Worm (Caenorhabditis elegans) whole organism, late embryonic: ENCODE data around the gene acdh-7.

Experiments used
- C38D4.7 ChIP-seq: fragments of 200-800 bp; sonication (Bioruptor generic); optimal IDR thresholded peaks from 2 replicates; lab custom pipeline; 2018; ENCODE audit warnings: mild to moderate bottlenecking, missing genetic modification characterization, moderate library complexity, missing compliant biosample characterization
- F13H6.1 ChIP-seq: sonication (generic microtip); optimal IDR thresholded peaks from 2 replicates; lab custom pipeline; 2016; ENCODE audit warnings: missing genetic modification characterization, missing compliant biosample characterization
- Y22D7AL.16 ChIP-seq: sonication (generic microtip); optimal IDR thresholded peaks from 2 replicates; lab custom pipeline; 2016; ENCODE audit warnings: missing genetic modification characterization, missing compliant biosample characterization
- ahr-1 ChIP-seq: sonication (generic microtip); optimal IDR thresholded peaks from 2 replicates; lab custom pipeline; 2016; ENCODE audit warnings: missing genetic modification characterization, missing compliant biosample characterization
- ama-1 ChIP-seq: fragments of 150-350 bp; optimal IDR thresholded peaks from 2 replicates; lab custom pipeline; 2014
- ceh-14 ChIP-seq: sonication (generic microtip); optimal IDR thresholded peaks from 2 replicates; lab custom pipeline; 2016; ENCODE audit warnings: missing genotype, missing genetic modification characterization, missing compliant biosample characterization
- ceh-18 ChIP-seq: sonication (generic microtip); optimal IDR thresholded peaks from 2 replicates; lab custom pipeline; 2016; ENCODE audit warnings: missing genetic modification characterization, missing compliant biosample characterization
- ceh-22 ChIP-seq: sonication (generic microtip); optimal IDR thresholded peaks from 2 replicates; lab custom pipeline; 2017; ENCODE audit warnings: missing biosample characterization, missing genetic modification characterization
- ceh-30 ChIP-seq: fragments of 150-350 bp; optimal IDR thresholded peaks from 2 replicates; lab custom pipeline; 2014; ENCODE audit warnings: missing biosample characterization, missing genetic modification characterization
- ceh-31 ChIP-seq: sonication (generic microtip); optimal IDR thresholded peaks from 2 replicates; lab custom pipeline; 2016; ENCODE audit warnings: missing genetic modification characterization, missing compliant biosample characterization
- ceh-48 ChIP-seq: sonication (generic microtip); optimal IDR thresholded peaks from 2 replicates; lab custom pipeline; 2016; ENCODE audit warnings: missing genetic modification characterization, inconsistent platforms, missing compliant biosample characterization
- che-1 ChIP-seq: sonication (generic microtip); optimal IDR thresholded peaks from 2 replicates; lab custom pipeline; 2016; ENCODE audit warnings: mild to moderate bottlenecking, missing genetic modification characterization, missing compliant biosample characterization
- elt-4 ChIP-seq: sonication (generic microtip); optimal IDR thresholded peaks from 2 replicates; lab custom pipeline; 2016; ENCODE audit warnings: missing genetic modification characterization, missing compliant biosample characterization
- ets-4 ChIP-seq: sonication (generic microtip); optimal IDR thresholded peaks from 2 replicates; lab custom pipeline; 2016; ENCODE audit warnings: missing genetic modification characterization, missing compliant biosample characterization
- eyg-1 ChIP-seq: sonication (generic microtip); optimal IDR thresholded peaks from 2 replicates; lab custom pipeline; 2016; ENCODE audit warnings: missing genotype, missing genetic modification characterization, missing compliant biosample characterization
- fkh-6 ChIP-seq: sonication (generic microtip); optimal IDR thresholded peaks from 2 replicates; lab custom pipeline; 2016; ENCODE audit warnings: missing genetic modification characterization, missing compliant biosample characterization
- hlh-13 ChIP-seq: fragments of 200-800 bp; sonication (Bioruptor generic); optimal IDR thresholded peaks from 2 replicates; lab custom pipeline; 2018; ENCODE audit warnings: mild to moderate bottlenecking, missing genetic modification characterization, missing compliant biosample characterization
- hlh-30 ChIP-seq: sonication (generic microtip); optimal IDR thresholded peaks from 2 replicates; lab custom pipeline; 2017; ENCODE audit warnings: antibody characterized with exemption, missing genetic modification characterization, missing compliant biosample characterization; ENCODE audit not compliant: insufficient read depth
- hlh-6 ChIP-seq: sonication (generic microtip); optimal IDR thresholded peaks from 2 replicates; lab custom pipeline; 2016; ENCODE audit warnings: missing genotype, missing genetic modification characterization, missing compliant biosample characterization
- lim-6 ChIP-seq: sonication (generic microtip); optimal IDR thresholded peaks from 2 replicates; lab custom pipeline; 2016; ENCODE audit warnings: missing genetic modification characterization, missing compliant biosample characterization
- lin-11 ChIP-seq: fragments of 200-800 bp; sonication (Bioruptor generic); optimal IDR thresholded peaks from 2 replicates; lab custom pipeline; 2018; ENCODE audit warnings: mild to moderate bottlenecking, missing genetic modification characterization, missing compliant biosample characterization
- madf-2 ChIP-seq: sonication (generic microtip); optimal IDR thresholded peaks from 2 replicates; lab custom pipeline; 2017; ENCODE audit warnings: missing genetic modification characterization, missing compliant biosample characterization
- mec-3 ChIP-seq: sonication (generic microtip); optimal IDR thresholded peaks from 2 replicates; lab custom pipeline; 2016; ENCODE audit warnings: borderline replicate concordance, missing genetic modification characterization, missing compliant biosample characterization
- nfya-1 ChIP-seq: sonication (generic microtip); optimal IDR thresholded peaks from 2 replicates; lab custom pipeline; 2017; ENCODE audit warnings: missing genetic modification characterization, mild to moderate bottlenecking, missing compliant biosample characterization, antibody characterized with exemption, moderate library complexity
- odd-2 ChIP-seq: sonication (generic microtip); optimal IDR thresholded peaks from 2 replicates; lab custom pipeline; 2017; ENCODE audit warnings: antibody characterized with exemption, mild to moderate bottlenecking, missing genetic modification characterization, missing compliant biosample characterization
- pat-9 ChIP-seq: fragments of 200-800 bp; sonication (Bioruptor generic); optimal IDR thresholded peaks from 2 replicates; lab custom pipeline; 2018; ENCODE audit warnings: mild to moderate bottlenecking, missing genetic modification characterization, moderate library complexity, missing compliant biosample characterization
- pax-1 ChIP-seq: fragments of 150-350 bp; optimal IDR thresholded peaks from 2 replicates; lab custom pipeline; 2014; ENCODE audit warnings: missing biosample characterization, missing genetic modification characterization
- pha-2 ChIP-seq: sonication (generic microtip); optimal IDR thresholded peaks from 2 replicates; lab custom pipeline; 2017; ENCODE audit warnings: mild to moderate bottlenecking, missing genetic modification characterization, missing compliant biosample characterization
- pha-4 ChIP-seq: fragments of 150-350 bp; optimal IDR thresholded peaks from 2 replicates; lab custom pipeline; 2018; ENCODE audit warnings: missing biosample characterization, missing genetic modification reagents, missing genetic modification characterization
- pros-1 ChIP-seq: fragments of 150-350 bp; optimal IDR thresholded peaks from 2 replicates; lab custom pipeline; 2014; ENCODE audit warnings: missing biosample characterization, missing genetic modification reagents, missing genetic modification characterization
- ref-2 ChIP-seq: sonication (generic microtip); optimal IDR thresholded peaks from 2 replicates; lab custom pipeline; 2016; ENCODE audit warnings: missing genetic modification characterization, missing compliant biosample characterization
- sdc-2 ChIP-seq: sonication (generic microtip); optimal IDR thresholded peaks from 2 replicates; lab custom pipeline; 2016; ENCODE audit warnings: missing genotype, missing genetic modification characterization, missing compliant biosample characterization
- sox-2 ChIP-seq: fragments of 200-800 bp; sonication (Bioruptor generic); IDR thresholded peaks from 2 replicates; pipeline ENCODE4 v1.3.6; 2022; ENCODE audit warnings: missing genetic modification reagents, missing genetic modification characterization, missing compliant biosample characterization
- syd-9 ChIP-seq: sonication (generic microtip); optimal IDR thresholded peaks from 2 replicates; lab custom pipeline; 2016; ENCODE audit warnings: mild to moderate bottlenecking, missing genetic modification characterization, moderate library complexity, missing compliant biosample characterization
- ttx-3 ChIP-seq: sonication (generic microtip); optimal IDR thresholded peaks from 2 replicates; lab custom pipeline; 2016; ENCODE audit warnings: missing genetic modification reagents, missing genetic modification characterization, missing compliant biosample characterization
- unc-42 ChIP-seq: sonication (generic microtip); optimal IDR thresholded peaks from 2 replicates; lab custom pipeline; 2016; ENCODE audit warnings: missing genotype, missing genetic modification characterization, missing compliant biosample characterization
- unc-55 ChIP-seq: sonication (generic microtip); optimal IDR thresholded peaks from 2 replicates; lab custom pipeline; 2017; ENCODE audit warnings: missing biosample characterization, missing genetic modification reagents, missing genetic modification characterization
- ztf-16 ChIP-seq: sonication (generic microtip); optimal IDR thresholded peaks from 2 replicates; lab custom pipeline; 2017; ENCODE audit warnings: missing genetic modification characterization, missing compliant biosample characterization

Gene acdh-7

DNA sequence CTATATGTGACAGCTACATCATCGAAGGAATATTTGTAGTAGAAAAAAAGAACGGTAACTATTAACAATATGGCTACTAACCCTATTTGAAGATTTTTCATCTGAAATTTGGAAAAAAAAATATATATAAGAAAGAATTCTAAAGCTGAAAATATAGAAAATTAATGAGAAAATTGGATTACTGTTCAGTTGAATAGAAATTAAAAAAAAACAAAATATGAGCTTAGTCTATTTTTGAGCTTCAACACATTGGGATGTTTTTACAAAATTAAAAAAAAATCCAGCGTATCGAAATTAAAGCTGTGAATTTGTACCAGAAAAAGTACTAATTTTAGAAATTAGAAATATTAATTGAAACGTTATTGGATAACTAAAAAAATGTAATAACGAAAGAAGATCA lies 7.6 kb downstream of the acdh-7 start, which contains the start of gene T08G2.2:
TSS of gene T08G2.2 (minus strand) at position 101 of the 400 bp plus-strand sequence.
- TF ChIP-seq Y22D7AL.16 (tag; lab: Kevin White, UChicago) = no peak
- TF ChIP-seq ets-4 (tag; lab: Kevin White, UChicago) = no peak
- TF ChIP-seq ttx-3 = no peak
- TF ChIP-seq ceh-48 (tag; lab: Kevin White, UChicago) = no peak
- TF ChIP-seq sdc-2 = no peak
- TF ChIP-seq mec-3 = no peak

DNA sequence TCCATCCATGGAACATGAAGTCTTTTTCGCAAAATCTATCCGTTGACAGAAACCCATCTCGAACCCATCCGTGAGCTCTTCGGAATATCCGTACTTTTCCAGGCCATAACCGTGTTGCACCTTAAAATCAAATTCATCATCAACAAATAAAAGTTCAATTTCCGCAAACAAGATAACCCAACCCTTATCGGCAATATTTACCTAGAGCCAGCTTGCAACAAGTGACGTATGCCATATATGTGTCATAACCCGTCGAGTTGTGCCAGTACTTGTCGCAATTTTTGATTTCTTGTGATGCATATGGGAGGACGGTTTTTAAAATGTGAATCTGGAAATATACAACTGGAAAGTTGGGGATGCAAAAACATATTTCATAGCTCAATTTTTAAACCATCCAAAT lies 11.1 kb downstream of the acdh-7 start:
- TF ChIP-seq pax-1 (tag; lab: Kevin White, UChicago) (no peak), pha-2 (tag; lab: Kevin White, UChicago) (no peak), fkh-6 (no peak), hlh-30 (tag; lab: Kevin White, UChicago) (no peak), Y22D7AL.16 (tag; lab: Kevin White, UChicago) (no peak), elt-4 (no peak), pros-1 (tag; lab: Kevin White, UChicago) (no peak), C38D4.7 (GFP tag; lab: Kevin White, UChicago) (no peak), lin-11 (no peak), mec-3 (no peak), eyg-1 (tag; lab: Kevin White, UChicago) (no peak), ref-2 (tag; lab: Kevin White, UChicago) (no peak), unc-55 (GFP tag; lab: Kevin White, UChicago) (no peak), odd-2 (tag; lab: Kevin White, UChicago) (no peak), syd-9 (no peak), hlh-13 (GFP tag; lab: Kevin White, UChicago) (no peak), ama-1 (lab: Kevin White, UChicago) (no peak), F13H6.1 (tag; lab: Kevin White, UChicago) (no peak)

DNA sequence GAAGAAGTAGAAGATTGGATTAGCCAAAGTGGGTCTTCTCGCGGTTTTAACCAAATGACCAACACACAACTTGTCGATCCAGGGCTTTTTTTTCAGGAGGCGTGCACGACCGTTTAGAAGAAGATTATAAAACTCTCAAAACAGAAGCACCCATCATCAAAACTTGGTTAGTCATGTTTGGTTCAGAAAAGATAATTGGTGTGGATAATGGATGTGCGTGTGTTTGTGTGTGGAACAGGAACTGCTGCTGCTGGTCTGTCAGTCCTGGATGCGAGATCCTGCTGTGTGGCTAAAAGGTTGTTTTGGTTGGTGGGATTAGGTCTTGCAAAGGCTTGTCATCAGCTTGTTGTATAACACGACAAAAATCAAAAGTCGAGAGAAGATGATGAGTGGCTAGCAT lies 13.5 kb downstream of the acdh-7 start:
- TF ChIP-seq Y22D7AL.16 (tag; lab: Kevin White, UChicago) (no peak), lim-6 (tag; lab: Kevin White, UChicago) (no peak), ceh-14 (tag; lab: Kevin White, UChicago) (no peak), pat-9 (tag; lab: Kevin White, UChicago) (no peak), ceh-31 (tag; lab: Kevin White, UChicago) (no peak), ceh-18 (tag; lab: Kevin White, UChicago) (no peak), elt-4 (no peak), ztf-16 (tag; lab: Kevin White, UChicago) (no peak), pha-4 (tag; lab: Kevin White, UChicago) (no peak), ceh-30 (no peak)

DNA sequence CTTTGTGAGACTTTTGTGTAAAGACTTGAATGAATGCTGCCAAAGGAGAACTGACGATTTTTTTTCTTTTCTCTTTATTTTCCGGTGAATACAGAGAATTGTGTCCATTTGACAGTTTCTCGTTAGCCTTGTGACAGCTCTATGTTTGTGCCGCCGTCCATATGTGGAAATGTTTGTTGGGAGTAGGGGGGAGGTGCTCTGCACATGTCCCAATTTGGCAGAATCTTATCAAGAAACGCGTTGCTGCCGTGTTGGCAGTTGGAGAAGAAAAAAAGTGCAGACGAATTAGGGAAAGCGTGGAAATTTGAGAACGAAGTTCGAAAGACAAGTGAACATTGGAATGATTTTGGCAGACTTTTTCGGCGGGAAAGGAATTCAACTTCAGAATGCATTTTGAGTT lies 19.1 kb downstream of the acdh-7 start:
- TF ChIP-seq eyg-1 (tag; lab: Kevin White, UChicago) = no peak
- no peak for TF ChIP-seq mec-3
- TF ChIP-seq madf-2 = no peak
- no peak for TF ChIP-seq nfya-1 (tag; lab: Kevin White, UChicago)
- no peak for TF ChIP-seq unc-55 (GFP tag; lab: Kevin White, UChicago)
- no peak for TF ChIP-seq pat-9 (tag; lab: Kevin White, UChicago)
- no peak for TF ChIP-seq ztf-16 (tag; lab: Kevin White, UChicago)
- no peak for TF ChIP-seq ama-1 (lab: Kevin White, UChicago)
- TF ChIP-seq fkh-6 = no peak
- no peak for TF ChIP-seq che-1 (tag; lab: Kevin White, UChicago)
- TF ChIP-seq F13H6.1 (tag; lab: Kevin White, UChicago) = no peak
- TF ChIP-seq lin-11 = no peak
- TF ChIP-seq pha-2 (tag; lab: Kevin White, UChicago) = no peak
- no peak for TF ChIP-seq ahr-1
- TF ChIP-seq pha-4 (tag; lab: Kevin White, UChicago) = no peak
- TF ChIP-seq hlh-6 (tag; lab: Kevin White, UChicago) = no peak

DNA sequence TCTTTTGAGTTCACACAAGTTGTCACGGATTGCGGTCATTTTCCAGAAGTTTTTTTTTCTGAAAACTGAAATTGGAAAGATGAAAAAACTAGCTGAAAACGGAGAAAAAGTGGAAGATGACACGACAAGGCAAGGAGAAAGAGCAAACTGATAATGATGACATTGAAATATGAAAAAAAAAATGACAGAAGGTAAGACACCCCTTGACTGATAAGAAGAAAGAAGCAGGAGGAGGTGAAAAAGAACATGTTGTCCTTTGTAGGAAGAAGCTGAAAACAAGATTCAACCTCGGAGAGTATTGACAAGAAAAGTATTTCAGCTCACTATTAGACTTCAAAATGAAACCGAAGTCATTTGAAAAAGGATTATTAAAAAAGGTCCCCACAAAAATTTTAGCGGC lies 21.8 kb downstream of the acdh-7 start, which contains the start of gene B0302.5:
TSS of gene B0302.5 (minus strand) at position 58 of the 400 bp plus-strand sequence.
- no peak for TF ChIP-seq ceh-22 (tag; lab: Kevin White, UChicago)
- no peak for TF ChIP-seq unc-55 (GFP tag; lab: Kevin White, UChicago)
- TF ChIP-seq lim-6 (tag; lab: Kevin White, UChicago) = no peak
- TF ChIP-seq unc-42 (tag; lab: Kevin White, UChicago) = no peak
- TF ChIP-seq sox-2 (GFP tag; lab: Robert Waterston, UW) = no peak
- no peak for TF ChIP-seq nfya-1 (tag; lab: Kevin White, UChicago)
- TF ChIP-seq pha-2 (tag; lab: Kevin White, UChicago) = no peak
- TF ChIP-seq sdc-2 = no peak
- TF ChIP-seq, all 69 proteins: peak for 0
